Fruit fly (Drosophila melanogaster) whole organism, embryonic: ENCODE results near the gene CG4957.
A peak's percentile ranks its signal among the peaks of the same experiment; 100 is the strongest.

Source experiments
- CG1024 ChIP-seq: fragments of 200-800 bp; sonication (Bioruptor generic); IDR thresholded peaks from 2 replicates; pipeline ENCODE4 v1.3.6; 2022; ENCODE audit warnings: missing biosample characterization, missing genetic modification characterization
- CG15073 ChIP-seq: fragments of 200-800 bp; sonication (Bioruptor generic); optimal IDR thresholded peaks from 2 replicates; lab custom pipeline; 2016; ENCODE audit warnings: missing biosample characterization, missing genetic modification characterization
- CG1603 ChIP-seq: fragments of 200-800 bp; sonication (Bioruptor generic); optimal IDR thresholded peaks from 2 replicates; lab custom pipeline; 2019; ENCODE audit warnings: missing biosample characterization, mild to moderate bottlenecking, missing genetic modification characterization, moderate library complexity
- CG17359 ChIP-seq: fragments of 200-800 bp; sonication (Bioruptor generic); optimal IDR thresholded peaks from 3 replicates; lab custom pipeline; 2018; ENCODE audit warnings: missing biosample characterization, mild to moderate bottlenecking, missing genetic modification characterization, moderate library complexity
- CG17568 ChIP-seq: fragments of 200-800 bp; sonication (Bioruptor generic); optimal IDR thresholded peaks from 2 replicates; lab custom pipeline; 2018; ENCODE audit warnings: missing biosample characterization, mild to moderate bottlenecking, missing genetic modification characterization, moderate library complexity
- CG17802 ChIP-seq: fragments of 200-800 bp; sonication (Bioruptor generic); optimal IDR thresholded peaks from 2 replicates; lab custom pipeline; 2018; ENCODE audit warnings: missing biosample characterization, mild to moderate bottlenecking, missing genetic modification characterization, moderate library complexity
- CG18262 ChIP-seq: fragments of 200-800 bp; optimal IDR thresholded peaks from 3 replicates; lab custom pipeline; 2019; ENCODE audit warnings: missing biosample characterization, mild to moderate bottlenecking, missing genetic modification characterization, moderate library complexity
- CG2712 ChIP-seq: fragments of 200-800 bp; optimal IDR thresholded peaks from 3 replicates; lab custom pipeline; 2019; ENCODE audit warnings: missing biosample characterization, mild to moderate bottlenecking, missing genetic modification characterization, moderate library complexity
- CG30020 ChIP-seq: fragments of 200-800 bp; optimal IDR thresholded peaks from 2 replicates; lab custom pipeline; 2019; ENCODE audit warnings: missing biosample characterization, mild to moderate bottlenecking, missing genetic modification characterization, moderate library complexity
- CG32767 ChIP-seq: fragments of 200-800 bp; sonication (Bioruptor generic); IDR thresholded peaks from 2 replicates; pipeline ENCODE4 v1.3.6; 2022; ENCODE audit warnings: missing biosample characterization, missing genetic modification characterization
- CG3281 ChIP-seq: fragments of 200-800 bp; sonication (Bioruptor generic); optimal IDR thresholded peaks from 3 replicates; lab custom pipeline; 2017; ENCODE audit warnings: missing biosample characterization, mild to moderate bottlenecking, missing genetic modification characterization
- CG33213 ChIP-seq: fragments of 200-800 bp; sonication (Bioruptor generic); optimal IDR thresholded peaks from 3 replicates; lab custom pipeline; 2016; ENCODE audit warnings: missing biosample characterization, missing genetic modification characterization
- CG4617 ChIP-seq: fragments of 200-800 bp; sonication (Bioruptor generic); optimal IDR thresholded peaks from 3 replicates; lab custom pipeline; 2016; ENCODE audit warnings: missing biosample characterization, missing genetic modification characterization, borderline replicate concordance
- CG7928 ChIP-seq: fragments of 200-800 bp; sonication (Bioruptor generic); optimal IDR thresholded peaks from 2 replicates; lab custom pipeline; 2017; ENCODE audit warnings: missing biosample characterization, mild to moderate bottlenecking, missing genetic modification characterization
- CG9932 ChIP-seq: fragments of 200-800 bp; sonication (Bioruptor generic); IDR thresholded peaks from 2 replicates; pipeline ENCODE4 v1.3.6; 2022; ENCODE audit warnings: missing biosample characterization, missing genetic modification characterization
- CoRest ChIP-seq: fragments of 200-800 bp; sonication (Bioruptor generic); optimal IDR thresholded peaks from 3 replicates; lab custom pipeline; 2018; ENCODE audit warnings: missing biosample characterization, mild to moderate bottlenecking, missing genetic modification characterization, moderate library complexity
- Dfd ChIP-seq, 2 experiments: fragments of >200 bp; optimal IDR thresholded peaks; 2 replicates each; lab custom pipeline; 2017; ENCODE audit warnings: missing biosample characterization in 2 of 2, missing genetic modification characterization in 2 of 2
- HmgZ ChIP-seq: fragments of 200-800 bp; sonication (Bioruptor generic); optimal IDR thresholded peaks from 2 replicates; lab custom pipeline; 2018; ENCODE audit warnings: missing biosample characterization, mild to moderate bottlenecking, missing genetic modification characterization
- MBD-R2 ChIP-seq: fragments of 200-800 bp; sonication (Bioruptor generic); IDR thresholded peaks from 2 replicates; pipeline ENCODE4 v1.3.6; 2022; ENCODE audit warnings: missing biosample characterization, missing genetic modification characterization
- MESR4 ChIP-seq: fragments of 200-800 bp; sonication (Bioruptor generic); optimal IDR thresholded peaks from 2 replicates; lab custom pipeline; 2018; ENCODE audit warnings: missing biosample characterization, mild to moderate bottlenecking, missing genetic modification characterization, moderate library complexity
- Myb ChIP-seq: fragments of 200-800 bp; sonication (Bioruptor generic); optimal IDR thresholded peaks from 2 replicates; lab custom pipeline; 2016; ENCODE audit warnings: missing biosample characterization, missing genetic modification characterization
- Six4 ChIP-seq: fragments of 200-800 bp; sonication (Bioruptor generic); optimal IDR thresholded peaks from 2 replicates; lab custom pipeline; 2016; ENCODE audit warnings: missing biosample characterization, missing genetic modification characterization
- Sry-β ChIP-seq: fragments of 200-800 bp; sonication (Bioruptor generic); optimal IDR thresholded peaks from 2 replicates; lab custom pipeline; 2018; ENCODE audit warnings: missing biosample characterization, mild to moderate bottlenecking, missing genetic modification characterization, moderate library complexity
- Sry-δ ChIP-seq: fragments of 200-800 bp; sonication (Bioruptor generic); optimal IDR thresholded peaks from 2 replicates; lab custom pipeline; 2016; ENCODE audit warnings: missing biosample characterization, missing genetic modification characterization
- YL-1 ChIP-seq: fragments of 200-800 bp; sonication (Bioruptor generic); optimal IDR thresholded peaks from 3 replicates; lab custom pipeline; 2017; ENCODE audit warnings: missing biosample characterization, mild to moderate bottlenecking, missing genetic modification characterization
- fd96Cb ChIP-seq: fragments of 200-800 bp; sonication (Bioruptor generic); optimal IDR thresholded peaks from 2 replicates; lab custom pipeline; 2018; ENCODE audit warnings: missing biosample characterization, mild to moderate bottlenecking, missing genetic modification characterization, moderate library complexity
- nmo ChIP-seq: fragments of 200-800 bp; sonication (Bioruptor generic); optimal IDR thresholded peaks from 2 replicates; lab custom pipeline; 2018; ENCODE audit warnings: missing biosample characterization, mild to moderate bottlenecking, missing genetic modification characterization, moderate library complexity
- nom ChIP-seq: fragments of 200-800 bp; sonication (Bioruptor generic); optimal IDR thresholded peaks from 2 replicates; lab custom pipeline; 2017; ENCODE audit warnings: missing biosample characterization, missing genetic modification characterization, mild to moderate bottlenecking, moderate library complexity, missing genetic modification reagents
- onecut ChIP-seq: fragments of 200-800 bp; sonication (Bioruptor generic); IDR thresholded peaks from 2 replicates; pipeline ENCODE4 v1.3.6; 2022; ENCODE audit warnings: missing biosample characterization, missing genetic modification characterization
- pfk ChIP-seq: fragments of 200-800 bp; sonication (Bioruptor generic); optimal IDR thresholded peaks from 2 replicates; lab custom pipeline; 2018; ENCODE audit warnings: missing biosample characterization, mild to moderate bottlenecking, missing genetic modification characterization, moderate library complexity
- phol ChIP-seq: fragments of 200-800 bp; sonication (Bioruptor generic); optimal IDR thresholded peaks from 3 replicates; lab custom pipeline; 2018; ENCODE audit warnings: missing biosample characterization, mild to moderate bottlenecking, missing genetic modification characterization, moderate library complexity
- prd ChIP-seq, 3 experiments: fragments of >200 bp in 2 of 3; fragments of 200-800 bp in 1 of 3; sonication (Bioruptor generic) in 1 of 3; optimal IDR thresholded peaks in 2 of 3; IDR thresholded peaks in 1 of 3; 2 replicates in 2 of 3; 3 replicates in 1 of 3; pipeline versions ENCODE4 v1.3.6 to Lab custom; 2017 to 2022; ENCODE audit warnings: missing biosample characterization in 1 of 3, missing genetic modification characterization in 1 of 3
- psq ChIP-seq: fragments of 200-800 bp; sonication (Bioruptor generic); optimal IDR thresholded peaks from 2 replicates; lab custom pipeline; 2017; ENCODE audit warnings: missing biosample characterization, missing genetic modification characterization
- pzg ChIP-seq: fragments of 200-800 bp; sonication (Bioruptor generic); optimal IDR thresholded peaks from 3 replicates; lab custom pipeline; 2018; ENCODE audit warnings: missing biosample characterization, mild to moderate bottlenecking, missing genetic modification characterization, moderate library complexity
- repo ChIP-seq: fragments of 200-800 bp; sonication (Bioruptor generic); optimal IDR thresholded peaks from 2 replicates; lab custom pipeline; 2016; ENCODE audit warnings: missing biosample characterization, missing genetic modification characterization
- row ChIP-seq: fragments of 200-800 bp; sonication (Bioruptor generic); IDR thresholded peaks from 3 replicates; pipeline ENCODE4 v1.3.6; 2022; ENCODE audit warnings: missing biosample characterization, missing genetic modification characterization
- so ChIP-seq: fragments of 200-800 bp; sonication (Bioruptor generic); IDR thresholded peaks from 3 replicates; pipeline ENCODE4 v1.3.6; 2022; ENCODE audit warnings: missing biosample characterization, missing genetic modification characterization
- sr ChIP-seq: fragments of 200-800 bp; sonication (Bioruptor generic); IDR thresholded peaks from 3 replicates; pipeline ENCODE4 v1.3.6; 2022; ENCODE audit warnings: missing biosample characterization, missing genetic modification characterization
- ssp ChIP-seq: fragments of 200-800 bp; sonication (Bioruptor generic); IDR thresholded peaks from 2 replicates; pipeline ENCODE4 v1.3.6; 2022; ENCODE audit warnings: missing biosample characterization, missing genetic modification characterization
- vnd ChIP-seq: fragments of 200-800 bp; sonication (Bioruptor generic); IDR thresholded peaks from 3 replicates; pipeline ENCODE4 v1.3.6; 2022; ENCODE audit warnings: missing biosample characterization, missing genetic modification characterization; ENCODE audit not compliant: partially characterized antibody
- vvl ChIP-seq: fragments of 200-800 bp; sonication (Bioruptor generic); IDR thresholded peaks from 2 replicates; pipeline ENCODE4 v1.3.6; 2022; ENCODE audit warnings: missing biosample characterization, missing genetic modification characterization
- wek ChIP-seq: fragments of 200-800 bp; sonication (Bioruptor generic); optimal IDR thresholded peaks from 3 replicates; lab custom pipeline; 2018; ENCODE audit warnings: missing biosample characterization, mild to moderate bottlenecking, missing genetic modification characterization, moderate library complexity

Gene CG4957

DNA sequence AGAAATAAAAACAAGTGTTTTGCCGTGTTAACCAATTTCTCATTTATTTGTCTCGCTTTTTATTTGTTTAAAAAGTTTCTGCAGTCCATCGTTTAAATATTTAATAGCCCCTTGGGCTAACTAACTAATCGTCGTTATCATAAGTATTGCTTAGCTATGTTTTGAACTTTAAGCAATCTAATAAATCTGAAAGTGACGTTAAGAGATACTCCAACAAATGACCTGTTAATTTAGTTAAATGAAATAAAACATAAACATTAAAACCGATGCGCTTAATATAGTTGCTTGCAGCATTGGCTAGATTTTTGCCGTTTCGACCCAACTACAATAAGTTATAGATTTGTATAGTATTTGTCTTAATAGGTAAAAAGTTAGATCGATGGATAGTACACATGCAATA is 6.9 kb upstream of the CG4957 start:
- no peak for TF ChIP-seq Sry-δ
- no peak for TF ChIP-seq CG33213 (GFP tag; lab: Kevin White, UChicago)
- TF ChIP-seq HmgZ (tag; lab: Kevin White, UChicago): no peak
- no peak for TF ChIP-seq repo
- no peak for TF ChIP-seq CG30020 (tag; lab: Kevin White, UChicago)
- TF ChIP-seq vnd (GFP tag; lab: Robert Waterston, UW): no peak
- TF ChIP-seq Six4: no peak
- TF ChIP-seq fd96Cb: no peak
- TF ChIP-seq onecut (GFP tag; lab: Robert Waterston, UW): no peak
- TF ChIP-seq Sry-β (GFP tag; lab: Kevin White, UChicago): no peak
- no peak for TF ChIP-seq CG17568 (GFP tag; lab: Kevin White, UChicago)

DNA sequence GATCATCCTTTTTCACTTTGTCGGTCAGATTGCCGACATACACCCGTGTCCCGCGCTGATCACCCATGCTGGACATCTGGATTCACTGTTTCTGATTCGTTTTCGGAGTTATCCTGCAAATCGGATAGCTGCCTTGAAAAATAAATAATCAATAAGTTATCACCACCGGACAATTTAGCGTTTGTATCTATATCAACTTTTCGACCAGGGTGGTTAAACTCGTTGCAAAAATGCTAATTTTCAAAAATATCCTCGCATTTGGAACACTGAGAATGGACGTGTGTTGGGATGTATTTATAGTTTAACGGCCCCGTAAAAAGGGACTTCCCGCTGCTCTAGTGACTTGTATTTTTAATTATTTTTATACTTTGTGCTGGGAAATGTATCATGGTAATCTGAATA is 5.3 kb upstream of the CG4957 start, which contains the start of gene Rsf1:
TSS of gene Rsf1 (minus strand) at position 212 of the 402 bp plus-strand sequence.
- TF ChIP-seq CG1603 (peak; percentile 100), pzg (GFP tag; lab: Kevin White, UChicago) (peak; percentile 38), onecut (GFP tag; lab: Robert Waterston, UW) (peak; percentile 96), nmo (GFP tag; lab: Kevin White, UChicago) (peak; percentile 21), sr (GFP tag; lab: Robert Waterston, UW) (no peak), prd (optimal IDR thresholded peaks at IDR 0.05; lab: Kevin White, UChicago) (no peak), prd (GFP tag; IDR thresholded peaks at IDR 0.05; lab: Robert Waterston, UW) (0 out of 3 replicates have a peak, but pooled peaks have one; percentile 7), wek (GFP tag; lab: Kevin White, UChicago) (peak; percentile 22), vvl (GFP tag; lab: Robert Waterston, UW) (peak; percentile 56; the same call in 1 of the 2 replicates), nom (GFP tag; lab: Kevin White, UChicago) (peak; percentile 1), CoRest (tag; lab: Kevin White, UChicago) (peak; percentile 41), CG3281 (GFP tag; lab: Kevin White, UChicago) (peak; percentile 75), so (GFP tag; lab: Robert Waterston, UW) (no peak), CG18262 (tag; lab: Kevin White, UChicago) (no peak), MESR4 (GFP tag; lab: Kevin White, UChicago) (peak; percentile 97), pfk (peak; percentile 92), CG30020 (tag; lab: Kevin White, UChicago) (peak; percentile 98), MBD-R2 (GFP tag; lab: Robert Waterston, UW) (peak; percentile 77), CG15073 (GFP tag; lab: Kevin White, UChicago) (no peak), ssp (GFP tag; lab: Robert Waterston, UW) (peak; percentile 81), CG17802 (tag; lab: Kevin White, UChicago) (peak; percentile 89), CG17359 (tag; lab: Kevin White, UChicago) (no peak), psq (GFP tag; lab: Kevin White, UChicago) (no peak), Dfd (GFP tag; optimal IDR thresholded peaks at IDR 0.05; lab: Kevin White, UChicago) (no peak), CG7928 (peak; percentile 63), Myb (GFP tag; lab: Kevin White, UChicago) (no peak), CG4617 (GFP tag; lab: Kevin White, UChicago) (peak; percentile 62), YL-1 (GFP tag; lab: Kevin White, UChicago) (peak; percentile 78), row (peak; percentile 62; the same call in 2 of the 3 replicates), CG9932 (GFP tag; lab: Robert Waterston, UW) (no peak), CG32767 (peak; percentile 86), phol (tag; lab: Kevin White, UChicago) (peak; percentile 21), CG2712 (tag; lab: Kevin White, UChicago) (peak; percentile 20), CG1024 (GFP tag; lab: Robert Waterston, UW) (peak; percentile 86)
